Fruit fly (Drosophila melanogaster) ovary, adult (tissue): ENCODE data around the gene CG11226.
A peak's percentile ranks its signal among the peaks of the same experiment; 100 is the strongest.

Experiments
- CG17801 ChIP-seq: fragments of 200-800 bp; optimal IDR thresholded peaks from 2 replicates; lab custom pipeline; 2019; ENCODE audit warnings: missing biosample characterization, mild to moderate bottlenecking, missing genetic modification characterization, moderate library complexity; ENCODE audit not compliant: partially characterized antibody

Gene CG11226

dm6 chr3L:22839726-22840228 lies 2.9 kb downstream of the CG11226 start:
- no peak for TF ChIP-seq CG17801

DNA sequence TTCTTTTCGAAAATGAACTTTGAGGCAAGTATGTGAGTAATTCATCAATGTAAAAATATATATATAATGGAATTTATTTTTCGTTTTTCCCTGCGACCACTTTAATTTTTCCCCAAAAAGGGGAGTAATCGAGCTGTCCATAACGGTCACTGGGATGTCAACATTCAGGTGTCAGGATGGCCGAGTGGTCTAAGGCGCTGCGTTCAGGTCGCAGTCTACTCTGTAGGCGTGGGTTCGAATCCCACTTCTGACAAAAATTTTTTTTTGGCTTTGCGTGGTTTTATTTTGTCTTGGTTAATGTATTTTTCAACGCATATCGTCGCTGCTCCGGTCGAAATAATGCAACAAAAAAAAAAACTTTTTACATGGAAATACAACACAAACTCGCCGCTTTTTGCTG lies 6.2 kb downstream of the CG11226 start:
- no peak for TF ChIP-seq CG17801

DNA sequence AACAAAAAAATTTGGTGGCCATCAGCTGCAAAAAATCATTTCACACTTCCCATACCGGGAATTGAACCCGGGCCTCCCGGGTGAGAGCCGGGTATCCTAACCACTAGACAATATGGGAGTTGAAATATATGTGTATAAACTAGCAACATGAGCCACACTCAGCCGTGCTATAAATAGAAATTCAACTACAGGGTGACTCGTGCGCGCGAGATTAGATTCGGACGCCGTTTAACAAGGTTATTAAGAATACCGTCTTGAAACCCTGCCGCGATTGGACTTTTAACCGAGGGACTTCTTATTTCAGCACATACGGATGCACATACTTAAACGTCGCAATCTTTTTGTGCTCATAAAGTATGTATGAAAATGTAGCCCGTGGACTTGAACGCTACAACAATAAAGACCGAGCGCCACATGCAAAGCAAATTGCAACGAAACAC lies 10.8 kb downstream of the CG11226 start:
- TF ChIP-seq CG17801: no peak

dm6 chr3L:22848940-22849339 lies 12.1 kb downstream of the CG11226 start:
- no peak for TF ChIP-seq CG17801

DNA sequence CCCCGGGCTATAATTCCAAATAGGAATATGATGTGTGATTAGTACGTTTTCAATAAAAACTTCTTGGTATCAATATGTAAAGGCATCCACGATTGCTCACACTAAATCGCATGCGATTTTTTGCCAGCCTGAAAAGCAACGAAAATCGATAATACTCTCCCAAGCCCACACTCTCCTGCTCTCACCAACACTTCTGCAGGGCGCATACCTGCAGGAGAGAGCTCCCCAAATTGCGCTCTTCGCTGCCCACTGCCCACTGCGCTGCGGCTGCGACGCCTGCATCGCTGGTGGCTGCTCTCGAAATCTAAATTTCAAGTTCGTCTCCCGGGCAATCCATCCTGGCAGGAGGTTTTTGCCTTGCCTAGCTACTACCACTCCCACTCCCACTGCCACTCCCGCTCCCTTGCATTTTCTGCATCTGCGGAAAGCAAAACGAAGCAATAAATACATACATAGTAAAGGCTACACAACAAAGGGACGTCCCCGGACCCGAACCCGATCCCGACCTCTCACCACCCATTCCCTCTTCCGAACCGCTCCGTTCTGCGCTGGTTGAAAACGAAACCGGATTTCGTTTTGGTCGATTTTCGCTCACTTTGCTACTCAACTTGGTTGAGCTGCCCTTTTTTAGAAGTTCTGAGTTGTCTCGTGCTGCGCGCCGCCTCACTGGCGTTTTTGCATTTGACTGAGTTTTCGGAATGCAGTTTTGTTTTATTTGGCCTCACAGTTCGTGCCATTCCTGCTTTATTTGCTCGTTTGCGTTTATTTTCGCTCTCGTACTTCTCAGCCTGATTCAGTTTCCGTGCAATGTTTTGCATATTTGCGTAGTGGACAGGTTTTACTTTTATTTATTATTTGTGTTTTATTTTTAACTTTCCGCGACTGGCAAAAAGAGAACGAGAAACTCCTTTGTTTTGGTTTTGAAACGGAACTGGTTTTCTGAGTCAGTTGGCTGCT lies 14.6 kb downstream of the CG11226 start:
- peak; percentile 61 for TF ChIP-seq CG17801

- no peak for TF ChIP-seq CG17801
These were observed 16.5 kb downstream of the CG11226 start, which contains the start of gene CG32462 for dm6 chr3L:22853412-22853811. Gene CG32462 (minus strand): TSS chr3L:22853512.

DNA sequence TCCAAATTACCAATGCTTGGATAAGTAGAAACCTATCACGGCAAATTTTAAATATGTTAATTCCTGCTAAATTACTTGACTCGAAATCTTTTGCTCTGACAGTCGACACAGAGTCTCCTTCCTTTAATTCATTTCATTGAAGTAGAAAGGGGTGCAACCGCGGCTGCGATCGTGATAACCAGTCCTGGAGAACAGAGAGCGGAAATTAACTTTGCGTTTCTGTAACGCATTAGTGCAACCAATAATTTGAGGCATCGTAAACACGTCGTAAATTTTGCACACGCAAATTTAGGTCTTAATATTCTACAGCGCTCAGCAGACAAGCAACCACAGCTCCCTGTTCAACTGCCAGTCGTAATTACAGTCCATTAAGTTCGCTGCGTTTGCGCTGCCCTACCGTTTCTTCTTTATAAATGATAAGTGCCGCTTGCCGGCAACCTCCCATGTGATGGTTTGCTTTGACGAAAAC lies 19.2 kb downstream of the CG11226 start, which contains the start of gene CG32459:
CG32459 (minus strand) TSS at position 51 of the 469 bp plus-strand sequence.
- TF ChIP-seq CG17801: no peak

- no peak for TF ChIP-seq CG17801
These were observed 23.6 kb downstream of the CG11226 start, which contains the start of gene CG13239 for dm6 chr3L:22860487-22860886. Gene CG13239 (plus strand): TSS chr3L:22860787.

- peak; percentile 49 for TF ChIP-seq CG17801
These were observed 26.7 kb downstream of the CG11226 start, which contains the start of gene CG33169 for dm6 chr3L:22863367-22864078. Gene CG33169 (plus strand): TSS chr3L:22863864.

DNA sequence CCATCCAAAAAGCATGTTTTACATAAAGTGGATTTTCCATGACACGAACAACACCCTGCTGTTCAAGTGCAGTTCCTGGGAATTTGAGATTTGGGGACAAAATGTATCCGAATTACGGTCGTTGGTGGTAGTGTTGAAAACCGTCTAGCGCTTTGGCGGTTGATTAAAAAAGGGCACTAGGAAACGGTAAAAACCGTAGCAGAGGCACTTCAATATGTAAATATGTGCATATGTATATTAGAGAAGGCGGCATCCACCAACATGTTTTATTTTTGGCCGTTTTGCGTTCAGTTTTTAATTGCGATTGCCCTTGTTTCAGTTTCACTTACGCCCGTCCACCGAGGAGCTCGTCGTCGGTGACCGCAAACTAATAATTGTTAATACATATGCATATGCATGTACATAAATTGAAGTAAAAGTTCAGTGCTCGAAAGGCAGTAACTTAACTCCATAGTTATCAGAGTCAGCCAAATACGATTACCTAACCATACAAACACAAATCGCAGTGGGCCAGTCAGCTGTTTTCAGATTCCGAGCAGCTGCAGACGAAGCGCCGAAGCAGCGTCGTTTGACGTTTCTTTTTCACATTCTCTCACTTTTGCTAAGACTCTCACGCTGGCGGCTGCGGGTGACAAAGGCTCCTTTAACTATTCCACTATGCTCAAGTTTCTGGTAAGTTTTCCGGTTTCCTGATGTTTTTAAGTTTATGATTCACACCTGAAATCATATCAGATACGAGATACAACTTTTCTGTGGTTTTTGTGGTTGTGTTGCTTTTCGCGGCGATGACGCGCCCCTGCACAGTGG lies 27.6 kb downstream of the CG11226 start, which contains the start of gene CG33170:
CG33170 (plus strand) TSS at position 347 of the 807 bp plus-strand sequence.
- TF ChIP-seq CG17801: peak; percentile 14

DNA sequence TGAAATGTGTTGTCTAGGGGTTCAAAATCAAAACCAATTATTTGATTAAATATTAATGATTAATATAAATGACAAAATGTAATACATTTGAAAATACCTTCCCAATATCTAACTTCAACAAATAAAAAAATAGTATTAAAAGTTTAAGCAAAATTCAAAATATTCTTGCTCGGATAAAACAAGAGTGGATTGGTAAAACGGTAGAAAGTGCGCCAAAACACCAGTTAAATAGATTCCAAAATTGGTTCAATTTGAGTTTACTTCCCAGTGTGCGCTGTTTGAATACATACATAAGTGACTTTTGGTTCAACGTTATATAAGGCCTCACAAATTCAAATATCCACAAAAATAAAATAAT lies 28.2 kb downstream of the CG11226 start:
- no peak for TF ChIP-seq CG17801

DNA sequence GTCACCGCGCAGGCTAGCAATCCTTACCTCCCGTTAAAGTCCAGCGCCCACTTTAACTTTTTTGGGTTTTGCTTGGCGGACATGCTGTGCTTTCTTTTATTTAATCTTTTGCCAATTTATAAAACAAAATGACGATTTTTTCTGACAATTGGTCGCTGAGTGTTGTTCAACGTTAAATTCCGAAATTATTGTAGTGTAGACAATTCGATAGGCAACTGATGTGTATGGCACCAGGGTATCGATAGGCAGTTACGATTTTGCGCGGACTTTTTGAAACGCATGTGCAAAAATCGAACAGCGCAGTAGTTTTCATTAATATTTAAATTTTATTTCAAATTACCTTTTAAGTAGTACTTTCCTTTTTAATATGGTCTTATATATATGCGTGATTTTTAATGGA lies 31.2 kb downstream of the CG11226 start, which contains the start of gene EMC4:
EMC4 (minus strand) TSS at position 174 of the 400 bp plus-strand sequence.
- peak; percentile 53 for TF ChIP-seq CG17801

dm6 chr3L:22870378-22870777 lies 33.5 kb downstream of the CG11226 start:
- TF ChIP-seq CG17801: no peak

DNA sequence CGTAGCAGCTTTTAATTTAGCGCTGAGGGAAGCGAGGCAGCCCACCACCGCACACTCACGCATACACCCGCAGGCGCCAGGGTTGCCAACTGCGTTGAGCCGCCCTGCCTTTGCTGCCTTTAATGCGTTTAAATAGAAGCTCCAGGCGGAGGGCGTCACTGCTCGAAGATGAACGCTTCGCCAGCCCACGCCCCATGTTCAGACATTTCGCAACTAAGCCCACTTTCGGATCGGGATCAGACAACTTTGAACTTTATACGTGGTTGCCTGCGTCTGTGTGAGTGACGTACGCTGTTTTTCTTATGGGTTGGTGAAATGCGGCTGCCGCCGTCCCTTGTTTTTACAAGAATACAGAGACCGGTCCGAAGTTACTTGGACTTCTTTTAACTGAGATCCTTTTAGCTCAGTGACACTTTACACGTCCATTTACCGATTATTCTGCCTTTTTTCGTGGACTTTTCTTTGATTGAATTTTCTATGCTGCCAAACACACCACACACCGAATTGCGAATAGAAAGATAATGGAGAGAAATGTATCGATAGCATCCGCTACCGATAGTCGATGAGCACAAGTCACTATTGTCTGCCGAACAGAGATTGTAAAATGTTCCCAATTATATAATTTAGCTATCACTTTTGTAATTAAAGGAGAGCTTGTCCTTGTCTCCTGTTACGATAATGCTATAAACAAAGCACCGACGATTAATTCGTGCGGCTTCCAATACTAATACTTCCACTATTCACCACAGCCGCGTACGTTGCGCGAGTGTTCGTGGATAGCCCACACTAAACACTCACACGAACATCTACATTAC lies 34.4 kb downstream of the CG11226 start:
- TF ChIP-seq CG17801: no peak

- no peak for TF ChIP-seq CG17801
These were observed 35.0 kb downstream of the CG11226 start, which contains the start of the genes CG11109 and Arf1 for dm6 chr3L:22871845-22872361. Gene CG11109 (plus strand): TSS chr3L:22872200. Gene Arf1 (minus strand): TSS chr3L:22872231.
